Fruit fly (Drosophila melanogaster) whole organism, wandering third instar larva: Measurements from ENCODE around the gene CG5535.

Source experiments
- Abd-B ChIP-seq: fragments of >200 bp; optimal IDR thresholded peaks from 2 replicates; lab custom pipeline; 2017; ENCODE audit warnings: missing biosample characterization, missing genetic modification characterization
- CG32264 ChIP-seq: fragments of 200-800 bp; sonication (Bioruptor generic); optimal IDR thresholded peaks from 2 replicates; lab custom pipeline; 2016; ENCODE audit warnings: missing biosample characterization, missing genetic modification characterization
- CG9705 ChIP-seq: fragments of 200-800 bp; sonication (Bioruptor generic); optimal IDR thresholded peaks from 2 replicates; lab custom pipeline; 2018; ENCODE audit warnings: missing biosample characterization, mild to moderate bottlenecking, missing genetic modification characterization
- CrebA ChIP-seq: fragments of 200-800 bp; sonication (Bioruptor generic); optimal IDR thresholded peaks from 2 replicates; lab custom pipeline; 2016; ENCODE audit warnings: missing biosample characterization, mild to moderate bottlenecking, missing genetic modification characterization, borderline replicate concordance
- Dfd ChIP-seq: fragments of >200 bp; optimal IDR thresholded peaks from 2 replicates; lab custom pipeline; 2017; ENCODE audit warnings: missing biosample characterization, missing genetic modification characterization
- Dif ChIP-seq: fragments of 200-275, 200-300 bp; sonication (Bioruptor generic); optimal IDR thresholded peaks from 2 replicates; lab custom pipeline; 2018; ENCODE audit warnings: missing biosample characterization, missing genetic modification characterization; ENCODE audit not compliant: partially characterized antibody
- GATAd ChIP-seq: sonication (Bioruptor generic); optimal IDR thresholded peaks from 2 replicates; lab custom pipeline; 2016; ENCODE audit warnings: missing biosample characterization, missing genetic modification characterization
- HLH106 ChIP-seq: fragments of 200-800 bp; optimal IDR thresholded peaks from 3 replicates; lab custom pipeline; 2019; ENCODE audit warnings: missing biosample characterization, mild to moderate bottlenecking, missing genetic modification characterization, moderate library complexity
- Hnf4 ChIP-seq: fragments of 200-800 bp; sonication (Bioruptor generic); optimal IDR thresholded peaks from 2 replicates; lab custom pipeline; 2016; ENCODE audit warnings: missing biosample characterization, mild to moderate bottlenecking, missing genetic modification characterization
- Hr78 ChIP-seq: fragments of >200 bp; optimal IDR thresholded peaks from 2 replicates; lab custom pipeline; 2017; ENCODE audit warnings: missing biosample characterization, missing genetic modification characterization
- Hr83 ChIP-seq: fragments of 200-300 bp; sonication (Bioruptor generic); optimal IDR thresholded peaks from 2 replicates; lab custom pipeline; 2016; ENCODE audit warnings: missing biosample characterization, mild to moderate bottlenecking, missing genetic modification characterization, moderate library complexity; ENCODE audit not compliant: poor library complexity, severe bottlenecking
- Jra ChIP-seq: sonication (Bioruptor generic); optimal IDR thresholded peaks from 2 replicates; lab custom pipeline; 2016; ENCODE audit warnings: missing biosample characterization, missing genetic modification characterization
- Mio ChIP-seq: sonication (Bioruptor generic); optimal IDR thresholded peaks from 2 replicates; lab custom pipeline; 2016; ENCODE audit warnings: missing biosample characterization, missing genetic modification characterization
- Myc ChIP-seq: fragments of >200 bp; optimal IDR thresholded peaks from 2 replicates; lab custom pipeline; 2017
- N ChIP-seq: fragments of >200 bp; optimal IDR thresholded peaks from 2 replicates; lab custom pipeline; 2018; ENCODE audit warnings: missing biosample characterization, missing external identifiers, missing genetic modification characterization
- OdsH ChIP-seq: fragments of 200-800 bp; sonication (Bioruptor generic); optimal IDR thresholded peaks from 2 replicates; lab custom pipeline; 2016; ENCODE audit warnings: missing biosample characterization, mild to moderate bottlenecking, missing genetic modification characterization
- Rel ChIP-seq, 2 experiments: fragments of 200-800 bp; sonication (Bioruptor generic) in 1 of 2; optimal IDR thresholded peaks; 2 replicates in 1 of 2; 3 replicates in 1 of 2; lab custom pipeline; 2016 to 2019; ENCODE audit warnings: mild to moderate bottlenecking in 2 of 2, missing biosample characterization in 2 of 2, missing genetic modification characterization in 2 of 2, moderate library complexity in 1 of 2
- Sp1 ChIP-seq: fragments of 200-800 bp; sonication (Bioruptor generic); optimal IDR thresholded peaks from 3 replicates; lab custom pipeline; 2019; ENCODE audit warnings: missing biosample characterization, mild to moderate bottlenecking, missing genetic modification characterization, moderate library complexity
- Vsx2 ChIP-seq: fragments of 200-300, 225-300 bp; sonication (Bioruptor generic); optimal IDR thresholded peaks from 2 replicates; lab custom pipeline; 2018; ENCODE audit warnings: missing biosample characterization, missing genetic modification characterization; ENCODE audit not compliant: partially characterized antibody
- br ChIP-seq: fragments of 200-800 bp; sonication (Bioruptor generic); optimal IDR thresholded peaks from 2 replicates; lab custom pipeline; 2016; ENCODE audit warnings: missing biosample characterization, missing genetic modification characterization
- brk ChIP-seq: fragments of 200-800 bp; sonication (Bioruptor generic); optimal IDR thresholded peaks from 2 replicates; lab custom pipeline; 2016; ENCODE audit warnings: missing biosample characterization, mild to moderate bottlenecking, missing genetic modification characterization
- dl ChIP-seq, 2 experiments: fragments of 175-275, 200-275 bp in 1 of 2; fragments of 200-275 bp in 1 of 2; sonication (Bioruptor generic); optimal IDR thresholded peaks; lab custom pipeline; 2018; ENCODE audit warnings: mild to moderate bottlenecking in 2 of 2, missing biosample characterization in 2 of 2, missing genetic modification characterization in 2 of 2, moderate library complexity in 2 of 2; ENCODE audit not compliant: partially characterized antibody in 2 of 2, insufficient read depth in 1 of 2
- dmrt93B ChIP-seq: fragments of 200-800 bp; sonication (Bioruptor generic); optimal IDR thresholded peaks from 2 replicates; lab custom pipeline; 2018; ENCODE audit warnings: missing biosample characterization, mild to moderate bottlenecking, missing genetic modification characterization
- dsf ChIP-seq: sonication (Bioruptor generic); optimal IDR thresholded peaks from 2 replicates; lab custom pipeline; 2016; ENCODE audit warnings: missing biosample characterization, missing genetic modification characterization, borderline replicate concordance
- ey ChIP-seq: fragments of 200-800 bp; sonication (Bioruptor generic); optimal IDR thresholded peaks from 2 replicates; lab custom pipeline; 2016; ENCODE audit warnings: missing biosample characterization, missing genetic modification characterization
- foxo ChIP-seq, 2 experiments: fragments of 200-800 bp; sonication (Bioruptor generic); optimal IDR thresholded peaks; 2 replicates in 1 of 2; 3 replicates in 1 of 2; lab custom pipeline; 2016 to 2017; ENCODE audit warnings: missing biosample characterization in 2 of 2, missing genetic modification characterization in 2 of 2
- fru ChIP-seq: fragments of 200-800 bp; sonication (Bioruptor generic); optimal IDR thresholded peaks from 3 replicates; lab custom pipeline; 2016; ENCODE audit warnings: missing biosample characterization, mild to moderate bottlenecking, missing genetic modification characterization
- h ChIP-seq: fragments of 200-800 bp; sonication (Bioruptor generic); optimal IDR thresholded peaks from 3 replicates; lab custom pipeline; 2016; ENCODE audit warnings: missing biosample characterization, mild to moderate bottlenecking, missing genetic modification characterization
- jim ChIP-seq: fragments of 175-275, 200-325 bp; sonication (Bioruptor generic); optimal IDR thresholded peaks from 2 replicates; lab custom pipeline; 2016; ENCODE audit warnings: missing biosample characterization, mild to moderate bottlenecking, missing genetic modification characterization
- lola ChIP-seq: fragments of >200 bp; optimal IDR thresholded peaks from 2 replicates; lab custom pipeline; 2017; ENCODE audit warnings: missing biosample characterization, missing genetic modification characterization
- pan ChIP-seq: fragments of >200 bp; optimal IDR thresholded peaks from 2 replicates; lab custom pipeline; 2017
- psq ChIP-seq: fragments of 200-800 bp; sonication (Bioruptor generic); optimal IDR thresholded peaks from 3 replicates; lab custom pipeline; 2017; ENCODE audit warnings: missing biosample characterization, mild to moderate bottlenecking, missing genetic modification characterization, moderate library complexity
- rgr ChIP-seq: fragments of 200-800 bp; sonication (Bioruptor generic); optimal IDR thresholded peaks from 3 replicates; lab custom pipeline; 2016; ENCODE audit warnings: missing biosample characterization, mild to moderate bottlenecking, missing genetic modification characterization
- sage ChIP-seq: fragments of 200-800 bp; sonication (Bioruptor generic); optimal IDR thresholded peaks from 2 replicates; lab custom pipeline; 2016; ENCODE audit warnings: missing biosample characterization, mild to moderate bottlenecking, missing genetic modification characterization
- sv ChIP-seq: fragments of 200-800 bp; sonication (Bioruptor generic); optimal IDR thresholded peaks from 3 replicates; lab custom pipeline; 2016; ENCODE audit warnings: missing biosample characterization, missing genetic modification characterization
- tai ChIP-seq: sonication (Bioruptor generic); optimal IDR thresholded peaks from 2 replicates; lab custom pipeline; 2016; ENCODE audit warnings: missing biosample characterization, missing genetic modification characterization
- usp ChIP-seq: fragments of >200 bp; optimal IDR thresholded peaks from 2 replicates; lab custom pipeline; 2017; ENCODE audit warnings: missing biosample characterization, missing genetic modification characterization
- woc ChIP-seq: sonication (Bioruptor generic); optimal IDR thresholded peaks from 2 replicates; lab custom pipeline; 2016; ENCODE audit warnings: missing biosample characterization, mild to moderate bottlenecking, missing genetic modification characterization

The CG5535 gene

dm6 chr3L:17849517-17849916 is 7.1 kb downstream of the CG5535 start, which contains the start of gene TrpRS-m:
TSS of gene TrpRS-m (plus strand) at chr3L:17849727.
- TF ChIP-seq woc (GFP tag; lab: Kevin White, UChicago) (peak; percentile 60), Myc (peak; percentile 65), psq (GFP tag; lab: Kevin White, UChicago) (no peak)

dm6 chr3L:17846982-17847355 is 9.6 kb downstream of the CG5535 start:
- TF ChIP-seq dl (GFP tag; optimal IDR thresholded peaks at IDR 0.05; lab: Kevin White, UChicago; ENCODE audit: insufficient read depth in 1 of 2, partially characterized antibody in 2 of 2): no peak
- TF ChIP-seq HLH106 (tag; lab: Kevin White, UChicago): peak; percentile 4
- TF ChIP-seq Jra (GFP tag; lab: Kevin White, UChicago): no peak
- TF ChIP-seq sv (GFP tag; lab: Kevin White, UChicago): no peak
- no peak for TF ChIP-seq Rel (GFP tag; optimal IDR thresholded peaks at IDR 0.05; lab: Kevin White, UChicago)
- peak; percentile 9 for TF ChIP-seq Rel (tag; optimal IDR thresholded peaks at IDR 0.05; lab: Kevin White, UChicago)
- no peak for TF ChIP-seq Abd-B (GFP tag; lab: Kevin White, UChicago)
- TF ChIP-seq br (GFP tag; lab: Kevin White, UChicago): no peak

DNA sequence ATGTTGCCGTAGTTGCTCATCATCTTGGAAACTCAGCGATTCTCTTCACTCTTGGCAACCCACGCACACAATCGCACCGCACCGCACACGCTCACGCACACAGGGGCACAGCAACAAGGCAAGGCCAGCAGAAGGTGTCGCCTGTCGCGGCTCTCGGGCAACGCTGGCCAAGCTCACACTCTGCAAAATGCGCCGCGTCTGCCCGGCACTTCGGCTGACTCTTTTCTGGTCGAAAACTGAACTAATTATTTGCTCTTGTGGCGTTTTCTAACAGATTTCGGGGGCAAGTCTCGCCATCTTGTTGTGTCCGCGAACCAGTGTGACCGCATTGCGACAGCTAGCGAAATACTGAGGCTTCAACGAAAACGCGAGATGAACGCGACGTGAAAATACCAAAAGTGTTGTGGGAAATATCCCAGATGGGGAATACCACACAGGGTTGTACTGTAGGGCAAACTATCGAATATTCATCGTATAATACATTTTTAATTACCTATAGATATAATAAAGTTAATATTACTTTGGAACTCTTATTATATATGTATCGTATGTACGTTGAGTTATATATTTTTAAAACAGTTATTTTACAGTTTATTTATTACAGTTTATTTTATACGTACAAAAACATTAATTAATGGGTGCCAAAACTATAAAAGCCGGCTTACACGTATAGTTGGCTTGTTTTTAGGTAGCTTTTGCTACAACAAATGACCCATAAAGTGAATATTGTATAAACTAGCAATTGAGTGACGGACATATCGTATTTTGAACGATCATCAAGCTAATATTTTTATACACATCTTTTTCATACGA is 10.2 kb downstream of the CG5535 start, which contains the start of the genes MED19 and CG7430:
Gene MED19, minus strand, starts transcription at position 333 of the 813 bp plus-strand sequence.
Gene CG7430, plus strand, starts transcription at position 748 of the 813 bp plus-strand sequence.
- TF ChIP-seq br (GFP tag; lab: Kevin White, UChicago) (no peak), brk (no peak), Sp1 (GFP tag; lab: Kevin White, UChicago) (peak; percentile 52), GATAd (GFP tag; lab: Kevin White, UChicago) (no peak), usp (GFP tag; lab: Kevin White, UChicago) (no peak), dl (GFP tag; optimal IDR thresholded peaks at IDR 0.05; lab: Kevin White, UChicago; ENCODE audit: insufficient read depth in 1 of 2, partially characterized antibody in 2 of 2) (no peak), foxo (GFP tag; optimal IDR thresholded peaks at IDR 0.05; lab: Kevin White, UChicago) (no peak), Dif (no peak), CrebA (no peak), Hr78 (no peak), fru (GFP tag; lab: Kevin White, UChicago) (no peak), rgr (GFP tag; lab: Kevin White, UChicago) (peak; percentile 32), h (GFP tag; lab: Kevin White, UChicago) (peak; percentile 47), dmrt93B (GFP tag; lab: Kevin White, UChicago) (peak; percentile 44), CG9705 (GFP tag; lab: Kevin White, UChicago) (no peak), jim (GFP tag; lab: Kevin White, UChicago) (no peak), Mio (no peak), Hnf4 (GFP tag; lab: Kevin White, UChicago) (no peak), CG32264 (GFP tag; lab: Kevin White, UChicago) (no peak), N (GFP tag; lab: Kevin White, UChicago) (no peak), woc (GFP tag; lab: Kevin White, UChicago) (peak; percentile 11), Hr83 (GFP tag; lab: Kevin White, UChicago) (peak; percentile 34), dsf (GFP tag; lab: Kevin White, UChicago) (no peak), Myc (no peak), Abd-B (GFP tag; lab: Kevin White, UChicago) (no peak), Rel (GFP tag; optimal IDR thresholded peaks at IDR 0.05; lab: Kevin White, UChicago) (no peak), Rel (tag; optimal IDR thresholded peaks at IDR 0.05; lab: Kevin White, UChicago) (peak; percentile 68), Dfd (GFP tag; lab: Kevin White, UChicago) (no peak), Vsx2 (GFP tag; lab: Kevin White, UChicago) (no peak), ey (GFP tag; lab: Kevin White, UChicago) (no peak), sv (GFP tag; lab: Kevin White, UChicago) (no peak), Jra (GFP tag; lab: Kevin White, UChicago) (no peak), tai (GFP tag; lab: Kevin White, UChicago) (no peak), lola (GFP tag; lab: Kevin White, UChicago) (peak; percentile 48), pan (lab: Kevin White, UChicago) (no peak), HLH106 (tag; lab: Kevin White, UChicago) (peak; percentile 2), sage (GFP tag; lab: Kevin White, UChicago) (no peak), psq (GFP tag; lab: Kevin White, UChicago) (no peak), OdsH (no peak)
